Fruit fly (Drosophila melanogaster): Measurements from ENCODE around the gene mthl10.

Gene mthl10

DNA sequence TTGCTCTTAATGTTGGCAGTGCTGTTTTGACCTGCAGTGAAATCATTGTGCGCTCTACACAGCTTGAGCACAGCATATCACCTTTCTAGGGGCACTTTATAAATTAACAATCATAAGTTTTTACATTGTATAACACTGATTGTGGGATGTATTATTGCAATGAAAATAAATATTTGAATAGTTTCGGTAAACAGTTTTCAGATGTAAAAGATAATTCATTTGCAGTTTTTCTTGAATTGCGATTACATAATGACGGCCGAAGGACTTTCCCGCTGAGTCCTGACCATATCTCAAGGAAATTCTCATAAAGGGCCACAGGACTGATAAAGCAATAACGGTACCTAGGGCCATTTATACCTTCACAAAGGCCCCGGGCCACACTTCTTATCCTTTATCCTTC, 31.9 kb upstream of the mthl10 start:
- TF ChIP-seq CG4318 (GFP tag; optimal IDR thresholded peaks at IDR 0.05) (no peak), esn (GFP tag; optimal IDR thresholded peaks at IDR 0.05) (no peak), CG15336 (GFP tag; IDR thresholded peaks at IDR 0.05) (no peak), fkh (GFP tag; optimal IDR thresholded peaks at IDR 0.05) (no peak), spab (GFP tag; optimal IDR thresholded peaks at IDR 0.05) (no peak), CG6792 (GFP tag; optimal IDR thresholded peaks at IDR 0.05) (no peak), Hr4 (GFP tag; optimal IDR thresholded peaks at IDR 0.05) (no peak), Eip75B (GFP tag; optimal IDR thresholded peaks at IDR 0.05) (no peak), ss (GFP tag; optimal IDR thresholded peaks at IDR 0.05) (no peak), Ets96B (tag; optimal IDR thresholded peaks at IDR 0.05) (no peak), Smox (GFP tag; optimal IDR thresholded peaks at IDR 0.05) (no peak), Ets21C (GFP tag; optimal IDR thresholded peaks at IDR 0.05) (no peak), eg (GFP tag; IDR thresholded peaks at IDR 0.05) (no peak), Eip78C (GFP tag) (no peak), Sox15 (GFP tag; optimal IDR thresholded peaks at IDR 0.05) (no peak), Lpt (GFP tag; optimal IDR thresholded peaks at IDR 0.05) (no peak), dac (GFP tag; optimal IDR thresholded peaks at IDR 0.05) (no peak)

DNA sequence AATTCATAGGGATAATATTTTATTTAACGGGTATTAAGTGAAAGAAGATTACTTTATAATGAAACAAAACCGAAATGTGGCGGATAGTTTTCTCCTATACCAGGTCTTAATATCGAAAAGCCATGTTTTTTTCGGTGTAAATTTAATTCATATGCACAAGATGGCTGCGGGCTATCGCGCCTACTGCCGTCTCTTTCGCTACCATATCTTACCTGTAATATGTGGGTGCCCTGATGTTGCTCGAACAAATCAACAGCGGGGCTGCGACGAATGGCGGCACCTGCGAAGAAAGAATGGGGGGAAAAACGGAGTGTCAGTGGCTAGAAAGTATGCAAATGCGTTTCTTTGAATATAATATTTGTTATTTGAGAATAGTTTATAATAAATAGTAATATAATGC, 28.5 kb upstream of the mthl10 start:
- TF ChIP-seq CG10631 (GFP tag; optimal IDR thresholded peaks at IDR 0.05) (no peak), Gug (GFP tag; IDR thresholded peaks at IDR 0.05) (no peak), CG10669 (GFP tag; optimal IDR thresholded peaks at IDR 0.05) (no peak), eg (GFP tag; IDR thresholded peaks at IDR 0.05) (no peak), dsx (GFP tag; optimal IDR thresholded peaks at IDR 0.05; ENCODE audit: poor library complexity, severe bottlenecking) (no peak), CG3919 (GFP tag; optimal IDR thresholded peaks at IDR 0.05) (no peak), Hr39 (GFP tag; optimal IDR thresholded peaks at IDR 0.05) (no peak), achi (GFP tag; optimal IDR thresholded peaks at IDR 0.05) (no peak), Hr38 (GFP tag; optimal IDR thresholded peaks at IDR 0.05) (no peak), fkh (GFP tag; optimal IDR thresholded peaks at IDR 0.05) (no peak), svp (GFP tag) (no peak), CG32006 (GFP tag; optimal IDR thresholded peaks at IDR 0.05) (no peak), Lpt (GFP tag; optimal IDR thresholded peaks at IDR 0.05) (no peak), CG8632 (GFP tag; optimal IDR thresholded peaks at IDR 0.05) (no peak), Sox14 (GFP tag; optimal IDR thresholded peaks at IDR 0.05) (no peak)

DNA sequence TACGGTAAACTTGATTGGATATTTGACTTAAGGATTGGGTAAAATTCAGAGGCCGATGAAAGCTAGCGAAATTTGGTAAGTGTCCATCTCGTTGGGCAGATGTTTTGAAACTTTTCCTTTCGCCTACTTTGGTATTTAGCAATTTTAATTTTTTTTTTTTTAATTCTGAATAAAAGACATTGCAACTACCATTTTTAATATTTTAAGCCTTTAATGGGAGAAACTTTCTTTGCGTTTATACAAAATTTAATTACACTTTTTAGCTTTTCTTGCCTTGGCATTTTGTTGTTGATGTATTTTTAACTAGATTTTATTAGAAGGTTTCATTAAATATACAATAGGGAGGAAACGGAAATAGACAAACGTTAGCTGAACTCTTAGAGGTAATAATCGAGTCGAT, 23.6 kb upstream of the mthl10 start, which contains the start of gene CG13884:
Gene CG13884, minus strand, starts transcription at position 101 of the 400 bp plus-strand sequence.
- TF ChIP-seq Ets21C (GFP tag; optimal IDR thresholded peaks at IDR 0.05) (no peak), CG3919 (GFP tag; optimal IDR thresholded peaks at IDR 0.05) (no peak), acj6 (GFP tag; optimal IDR thresholded peaks at IDR 0.05) (no peak), CG34406 (GFP tag; optimal IDR thresholded peaks at IDR 0.05) (no peak), CG6808 (GFP tag; optimal IDR thresholded peaks at IDR 0.05) (no peak), OdsH (GFP tag; optimal IDR thresholded peaks at IDR 0.05) (no peak), CG32006 (GFP tag; optimal IDR thresholded peaks at IDR 0.05) (no peak)

DNA sequence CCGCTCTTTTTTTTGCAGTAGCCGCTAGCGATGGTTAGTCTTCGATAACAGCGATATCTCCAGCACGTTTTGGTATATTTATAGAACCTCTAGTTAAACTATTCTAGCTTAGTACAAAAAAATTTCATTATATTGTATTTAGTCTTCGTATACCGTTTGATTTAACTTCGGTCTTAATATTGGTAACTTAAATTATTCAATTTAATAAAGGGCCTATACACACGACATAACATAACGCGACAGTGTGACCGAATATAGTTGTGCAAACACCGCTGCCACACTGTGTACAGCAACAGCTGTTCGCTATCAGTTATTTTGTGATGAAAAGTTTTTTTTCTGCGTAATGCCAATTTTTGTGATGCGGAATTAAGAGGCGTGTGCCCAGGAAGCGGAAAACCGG, 18.5 kb upstream of the mthl10 start, which contains the start of the genes Cdc5 and CG1233:
Gene Cdc5, minus strand, starts transcription at position 183 of the 400 bp plus-strand sequence.
Gene CG1233, plus strand, starts transcription at position 272 of the 400 bp plus-strand sequence.
- peak; percentile 26 for TF ChIP-seq CG31627 (GFP tag; optimal IDR thresholded peaks at IDR 0.05)
- TF ChIP-seq CG15336 (GFP tag; IDR thresholded peaks at IDR 0.05), result peak; percentile 33; the same call in 1 of the 2 replicates
- TF ChIP-seq lz (GFP tag; optimal IDR thresholded peaks at IDR 0.05), result peak; percentile 41
- TF ChIP-seq Eip75B (GFP tag; optimal IDR thresholded peaks at IDR 0.05), result no peak

DNA sequence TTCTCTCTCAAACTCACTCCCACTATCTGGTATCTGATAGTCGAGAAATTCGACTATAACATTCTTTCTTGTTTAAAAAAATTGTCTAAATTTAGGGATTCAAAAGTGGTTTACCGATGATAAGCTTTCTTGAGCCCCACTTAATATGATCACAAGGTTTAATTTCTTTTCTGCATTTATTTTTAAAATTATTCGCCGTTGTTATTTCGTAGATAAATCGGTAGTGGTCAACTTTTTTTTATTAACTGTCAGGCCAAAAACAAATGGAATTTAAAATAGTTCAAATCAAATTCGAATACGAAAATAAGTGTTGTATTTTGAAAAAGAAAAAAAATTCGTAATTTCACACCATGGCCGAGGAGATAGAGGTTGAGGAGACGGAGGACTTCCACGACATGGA, 15.0 kb upstream of the mthl10 start, which contains the start of gene Roc1b:
Gene Roc1b, plus strand, starts transcription at position 301 of the 400 bp plus-strand sequence.
- TF ChIP-seq CG11762 (GFP tag; optimal IDR thresholded peaks at IDR 0.05; ENCODE audit: insufficient read depth) (no peak), pdm3 (GFP tag; optimal IDR thresholded peaks at IDR 0.05) (no peak), acj6 (GFP tag; optimal IDR thresholded peaks at IDR 0.05) (no peak), net (GFP tag; optimal IDR thresholded peaks at IDR 0.05) (no peak)
